Worm (Caenorhabditis elegans) whole organism, late embryonic: ENCODE results near the gene ZK971.1.

Source experiments
- elt-4 ChIP-seq: sonication (generic microtip); optimal IDR thresholded peaks from 2 replicates; lab custom pipeline; 2016; ENCODE audit warnings: missing genetic modification characterization, missing compliant biosample characterization
- fkh-10 ChIP-seq: fragments of 150-350 bp; optimal IDR thresholded peaks from 2 replicates; lab custom pipeline; 2014; ENCODE audit warnings: missing biosample characterization, missing genetic modification reagents, missing genetic modification characterization
- gmeb-2 ChIP-seq: sonication (generic microtip); optimal IDR thresholded peaks from 2 replicates; lab custom pipeline; 2016; ENCODE audit warnings: missing genetic modification characterization, inconsistent platforms, missing compliant biosample characterization
- pha-4 ChIP-seq: fragments of 150-350 bp; optimal IDR thresholded peaks from 2 replicates; lab custom pipeline; 2018; ENCODE audit warnings: missing biosample characterization, missing genetic modification reagents, missing genetic modification characterization
- pqm-1 ChIP-seq: sonication (generic microtip); optimal IDR thresholded peaks from 2 replicates; lab custom pipeline; 2016; ENCODE audit warnings: missing genetic modification characterization, missing compliant biosample characterization
- tbx-2 ChIP-seq: sonication (generic microtip); optimal IDR thresholded peaks from 2 replicates; lab custom pipeline; 2016; ENCODE audit warnings: missing genetic modification characterization, missing compliant biosample characterization

DNA sequence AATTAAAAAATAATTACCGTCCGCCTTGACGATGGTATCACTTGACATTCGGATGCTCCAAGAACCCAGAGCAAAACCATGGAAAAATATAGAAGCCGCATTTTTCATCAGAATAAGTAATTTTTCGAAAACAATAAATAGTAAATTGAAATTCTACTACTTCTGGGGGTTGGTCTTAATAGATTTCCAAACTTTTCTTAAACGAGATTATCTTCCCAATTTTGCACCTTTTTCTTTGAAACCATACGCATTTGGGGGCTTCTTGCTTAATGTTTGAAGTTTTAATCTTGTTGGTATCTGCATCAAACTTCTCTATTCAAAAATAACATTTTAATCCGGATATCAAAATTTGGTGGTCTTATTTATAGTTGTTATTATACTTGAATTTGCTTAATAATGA is 36.7 kb upstream of the ZK971.1 start, which contains the start of gene gcy-5:
- no peak for TF ChIP-seq pha-4
- no peak for TF ChIP-seq gmeb-2
- no peak for TF ChIP-seq elt-4 (tag; lab: Kevin White, UChicago)
- TF ChIP-seq fkh-10 (GFP tag; lab: Kevin White, UChicago), result no peak
- TF ChIP-seq tbx-2 (tag; lab: Kevin White, UChicago), result no peak
- TF ChIP-seq pqm-1 (tag; lab: Kevin White, UChicago), result no peak
